Fruit fly (Drosophila melanogaster): ENCODE results near the gene CG17186.

The CG17186 gene

dm6 chr3R:19889603-19890187, 12.4 kb upstream of the CG17186 start (continued):
- no peak for TF ChIP-seq usp (GFP tag; optimal IDR thresholded peaks at IDR 0.05)
- TF ChIP-seq nau (GFP tag; optimal IDR thresholded peaks at IDR 0.05) = no peak
- TF ChIP-seq CG7271 (tag; optimal IDR thresholded peaks at IDR 0.05) = no peak
- no peak for TF ChIP-seq btn (GFP tag; optimal IDR thresholded peaks at IDR 0.05)
- no peak for TF ChIP-seq Side (GFP tag; optimal IDR thresholded peaks at IDR 0.05)
- no peak for TF ChIP-seq inv (GFP tag; IDR thresholded peaks at IDR 0.05; ENCODE audit: partially characterized antibody)
- TF ChIP-seq bcd (GFP tag; optimal IDR thresholded peaks at IDR 0.05) = peak; percentile 79
- TF ChIP-seq ranshi (GFP tag; IDR thresholded peaks at IDR 0.05) = no peak; the same call in 1 of the 2 replicates
- no peak for TF ChIP-seq zfh2 (GFP tag; optimal IDR thresholded peaks at IDR 0.05)
- no peak for TF ChIP-seq ash1 (GFP tag; optimal IDR thresholded peaks at IDR 0.05)
- no peak for TF ChIP-seq CG31365 (tag; optimal IDR thresholded peaks at IDR 0.05)
- no peak for TF ChIP-seq Awh (GFP tag; IDR thresholded peaks at IDR 0.05)
- TF ChIP-seq Oaz (GFP tag; IDR thresholded peaks at IDR 0.05) = no peak
- no peak for TF ChIP-seq Lim3 (GFP tag; IDR thresholded peaks at IDR 0.05)
- TF ChIP-seq Nf-YB (GFP tag; optimal IDR thresholded peaks at IDR 0.05) = peak; percentile 41
- TF ChIP-seq Ets97D (GFP tag; optimal IDR thresholded peaks at IDR 0.05) = no peak
- TF ChIP-seq sqz (GFP tag; optimal IDR thresholded peaks at IDR 0.05) = peak; percentile 47
- TF ChIP-seq H2.0 (GFP tag; IDR thresholded peaks at IDR 0.05) = no peak; the same call in 1 of the 2 replicates
- no peak for TF ChIP-seq Bdp1 (GFP tag; optimal IDR thresholded peaks at IDR 0.05)
- TF ChIP-seq CG11696 (GFP tag; IDR thresholded peaks at IDR 0.05) = no peak
- no peak for TF ChIP-seq pros (GFP tag; optimal IDR thresholded peaks at IDR 0.05)
- TF ChIP-seq da (GFP tag; optimal IDR thresholded peaks at IDR 0.05) = no peak
- TF ChIP-seq lilli (GFP tag; optimal IDR thresholded peaks at IDR 0.05) = peak; percentile 23
- peak; percentile 12 for TF ChIP-seq jing (GFP tag; optimal IDR thresholded peaks at IDR 0.05)
- TF ChIP-seq Ets65A (GFP tag) = no peak
- TF ChIP-seq sens (GFP tag) = peak; percentile 47
- peak; percentile 73 for TF ChIP-seq ind (GFP tag; optimal IDR thresholded peaks at IDR 0.05)
- no peak for TF ChIP-seq Dll (GFP tag; IDR thresholded peaks at IDR 0.05; ENCODE audit: partially characterized antibody)
- TF ChIP-seq vvl (GFP tag; IDR thresholded peaks at IDR 0.05) = peak; percentile 50; the same call in 1 of the 2 replicates
- TF ChIP-seq ci (GFP tag; IDR thresholded peaks at IDR 0.05) = 0 out of 3 replicates have a peak, but pooled peaks have one; percentile 20
- TF ChIP-seq pum (GFP tag; optimal IDR thresholded peaks at IDR 0.05) = peak; percentile 13
- TF ChIP-seq CG1233 (GFP tag; optimal IDR thresholded peaks at IDR 0.05) = peak; percentile 79
- 0 out of 2 replicates have a peak, but pooled peaks have one; percentile 7 for TF ChIP-seq ara (GFP tag; IDR thresholded peaks at IDR 0.05)
- TF ChIP-seq pho (GFP tag; optimal IDR thresholded peaks at IDR 0.05) = no peak
- TF ChIP-seq Doc3 (GFP tag; IDR thresholded peaks at IDR 0.05; ENCODE audit: partially characterized antibody) = no peak
- no peak for TF ChIP-seq lov (optimal IDR thresholded peaks at IDR 0.05)
- TF ChIP-seq lov (GFP tag; IDR thresholded peaks at IDR 0.05) = no peak
- no peak for TF ChIP-seq dm (GFP tag; optimal IDR thresholded peaks at IDR 0.05)
- TF ChIP-seq CG7372 (GFP tag; IDR thresholded peaks at IDR 0.05) = peak; percentile 62
- TF ChIP-seq CG4404 (GFP tag; IDR thresholded peaks at IDR 0.05) = no peak
- no peak for TF ChIP-seq eve (GFP tag; optimal IDR thresholded peaks at IDR 0.05)
- TF ChIP-seq CG15696 (tag; optimal IDR thresholded peaks at IDR 0.05) = peak; percentile 18
- no peak for TF ChIP-seq CG13624 (GFP tag; optimal IDR thresholded peaks at IDR 0.05)
- peak; percentile 76 for TF ChIP-seq fd3F (GFP tag; optimal IDR thresholded peaks at IDR 0.05)
- peak; percentile 73 for TF ChIP-seq CG9817 (tag; optimal IDR thresholded peaks at IDR 0.05)
- TF ChIP-seq Hmr (GFP tag; optimal IDR thresholded peaks at IDR 0.05) = peak; percentile 87
- TF ChIP-seq H15 (GFP tag; IDR thresholded peaks at IDR 0.05) = no peak
- TF ChIP-seq CG7786 (GFP tag; optimal IDR thresholded peaks at IDR 0.05) = no peak
- peak; percentile 66 for TF ChIP-seq NfI (GFP tag; optimal IDR thresholded peaks at IDR 0.05)
- peak; percentile 80 for TF ChIP-seq CG10274 (GFP tag; optimal IDR thresholded peaks at IDR 0.05)
- no peak for TF ChIP-seq bbx (GFP tag; IDR thresholded peaks at IDR 0.05; ENCODE audit: partially characterized antibody)
- TF ChIP-seq fd64A (GFP tag; optimal IDR thresholded peaks at IDR 0.05) = peak; percentile 16

Measured in whole organism, embryonic.